ENCODE assay signal across 1 fruit fly cellular context in genomic region chr3R:24295556-24296465, dm6.
TF ChIP-seq lines count a peak whose summit lies in the region.

No protein-coding gene starts in this region.

TF ChIP-seq in whole organism, embryonic, 481 proteins besides CTCF, POLR2A, EP300 and RAD21 (continued from another document and continues in another):
- peak; percentile 52 for TF ChIP-seq ewg (GFP tag; optimal IDR thresholded peaks at IDR 0.05; lab: Kevin White, UChicago)
- 0 out of 3 replicates have a peak, but pooled peaks have one; percentile 52 for TF ChIP-seq CG11560 (tag; IDR thresholded peaks at IDR 0.05; lab: Robert Waterston, UW)
- no peak for TF ChIP-seq Sry-β (GFP tag; optimal IDR thresholded peaks at IDR 0.05; lab: Kevin White, UChicago)
- TF ChIP-seq tna (GFP tag; IDR thresholded peaks at IDR 0.05; lab: Robert Waterston, UW; ENCODE audit: partially characterized antibody): no peak
- peak; percentile 30 to 82 for TF ChIP-seq chif (GFP tag; optimal IDR thresholded peaks at IDR 0.05; lab: Kevin White, UChicago)
- TF ChIP-seq CG6813 (GFP tag; optimal IDR thresholded peaks at IDR 0.05; lab: Kevin White, UChicago): peak; percentile 54
- TF ChIP-seq CG15696 (tag; optimal IDR thresholded peaks at IDR 0.05; lab: Kevin White, UChicago): peak; percentile 88
- peak; percentile 80 for TF ChIP-seq CG8924 (tag; optimal IDR thresholded peaks at IDR 0.05; lab: Kevin White, UChicago)
- TF ChIP-seq CG10267 (tag; optimal IDR thresholded peaks at IDR 0.05; lab: Kevin White, UChicago): peak; percentile 69
- TF ChIP-seq CG8359 (GFP tag; optimal IDR thresholded peaks at IDR 0.05; lab: Kevin White, UChicago; ENCODE audit: borderline replicate concordance): no peak
- peak; percentile 19 for TF ChIP-seq disco-r (GFP tag; optimal IDR thresholded peaks at IDR 0.05; lab: Kevin White, UChicago)
- peak; percentile 28 for TF ChIP-seq CG6654 (GFP tag; optimal IDR thresholded peaks at IDR 0.05; lab: Kevin White, UChicago)
- TF ChIP-seq caup (GFP tag; optimal IDR thresholded peaks at IDR 0.05; lab: Kevin White, UChicago; ENCODE audit: severe bottlenecking): peak; percentile 78
- TF ChIP-seq CG14710 (tag; optimal IDR thresholded peaks at IDR 0.05; lab: Kevin White, UChicago): peak; percentile 67
- TF ChIP-seq CG12744 (GFP tag; optimal IDR thresholded peaks at IDR 0.05; lab: Kevin White, UChicago): peak; percentile 76
- TF ChIP-seq CG34224 (GFP tag; IDR thresholded peaks at IDR 0.05; lab: Robert Waterston, UW; ENCODE audit: partially characterized antibody): no peak
- peak; percentile 97 for TF ChIP-seq corto (GFP tag; optimal IDR thresholded peaks at IDR 0.05; lab: Kevin White, UChicago)
- peak; percentile 45 for TF ChIP-seq crc (GFP tag; optimal IDR thresholded peaks at IDR 0.05; lab: Kevin White, UChicago)
- no peak for TF ChIP-seq pfk (GFP tag; optimal IDR thresholded peaks at IDR 0.05; lab: Kevin White, UChicago)
- TF ChIP-seq ato (GFP tag; IDR thresholded peaks at IDR 0.05; lab: Robert Waterston, UW; ENCODE audit: partially characterized antibody): no peak
- TF ChIP-seq ap (GFP tag; IDR thresholded peaks at IDR 0.05; lab: Robert Waterston, UW): peak; percentile 65; the same call in 1 of the 2 replicates
- TF ChIP-seq CG1529 (GFP tag; optimal IDR thresholded peaks at IDR 0.05; lab: Kevin White, UChicago): peak; percentile 40
- TF ChIP-seq Max (GFP tag; optimal IDR thresholded peaks at IDR 0.05; lab: Kevin White, UChicago): peak; percentile 50
- peak; percentile 64 for TF ChIP-seq sd (tag; optimal IDR thresholded peaks at IDR 0.05; lab: Kevin White, UChicago)
- 0 out of 2 replicates have a peak, but pooled peaks have one; percentile 29 for TF ChIP-seq toy (GFP tag; IDR thresholded peaks at IDR 0.05; lab: Robert Waterston, UW)
- peak; percentile 68; the same call in 2 of the 3 replicates for TF ChIP-seq ase (GFP tag; IDR thresholded peaks at IDR 0.05; lab: Robert Waterston, UW)
- no peak for TF ChIP-seq rib (GFP tag; IDR thresholded peaks at IDR 0.05; lab: Robert Waterston, UW)
- TF ChIP-seq chm (GFP tag; IDR thresholded peaks at IDR 0.05; lab: Robert Waterston, UW): peak; percentile 84
- peak; percentile 65 for TF ChIP-seq CG8388 (GFP tag; optimal IDR thresholded peaks at IDR 0.05; lab: Kevin White, UChicago)
- TF ChIP-seq stwl (tag; optimal IDR thresholded peaks at IDR 0.05; lab: Kevin White, UChicago): peak; percentile 17
- TF ChIP-seq ara (GFP tag; IDR thresholded peaks at IDR 0.05; lab: Robert Waterston, UW): peak; percentile 87
- TF ChIP-seq CG13296 (GFP tag; optimal IDR thresholded peaks at IDR 0.05; lab: Kevin White, UChicago): peak; percentile 66
- peak; percentile 76 for TF ChIP-seq Aef1 (GFP tag; IDR thresholded peaks at IDR 0.05; lab: Robert Waterston, UW)
- TF ChIP-seq nmo (GFP tag; optimal IDR thresholded peaks at IDR 0.05; lab: Kevin White, UChicago): peak; percentile 73
- no peak for TF ChIP-seq Doc3 (GFP tag; IDR thresholded peaks at IDR 0.05; lab: Robert Waterston, UW; ENCODE audit: partially characterized antibody)
- TF ChIP-seq ssp (GFP tag; IDR thresholded peaks at IDR 0.05; lab: Robert Waterston, UW): peak; percentile 46
- peak; percentile 63 for TF ChIP-seq ind (GFP tag; optimal IDR thresholded peaks at IDR 0.05; lab: Kevin White, UChicago)
- TF ChIP-seq CG2116 (GFP tag; optimal IDR thresholded peaks at IDR 0.05; lab: Kevin White, UChicago): peak; percentile 36
- no peak for TF ChIP-seq amos (GFP tag; IDR thresholded peaks at IDR 0.05; lab: Robert Waterston, UW; ENCODE audit: partially characterized antibody)
- peak; percentile 64 for TF ChIP-seq jumu (GFP tag; optimal IDR thresholded peaks at IDR 0.05; lab: Kevin White, UChicago)
- peak; percentile 71 for TF ChIP-seq Six4 (GFP tag; optimal IDR thresholded peaks at IDR 0.05; lab: Kevin White, UChicago)
- TF ChIP-seq Dp (GFP tag; optimal IDR thresholded peaks at IDR 0.05; lab: Kevin White, UChicago): no peak
- peak; percentile 79 for TF ChIP-seq gsb-n (tag; optimal IDR thresholded peaks at IDR 0.05; lab: Kevin White, UChicago)
- peak; percentile 75 for TF ChIP-seq CG9215 (GFP tag; IDR thresholded peaks at IDR 0.05; lab: Robert Waterston, UW)
- peak; percentile 65 for TF ChIP-seq CG6272 (GFP tag; IDR thresholded peaks at IDR 0.05; lab: Robert Waterston, UW)
- TF ChIP-seq fd64A (GFP tag; optimal IDR thresholded peaks at IDR 0.05; lab: Kevin White, UChicago): no peak
- TF ChIP-seq hb (GFP tag; IDR thresholded peaks at IDR 0.05; lab: Robert Waterston, UW; ENCODE audit: partially characterized antibody): no peak
- TF ChIP-seq otp (GFP tag; IDR thresholded peaks at IDR 0.05; lab: Robert Waterston, UW): peak; percentile 78; the same call in 2 of the 3 replicates
- no peak for TF ChIP-seq CG9876 (GFP tag; optimal IDR thresholded peaks at IDR 0.05; lab: Kevin White, UChicago)
- no peak for TF ChIP-seq CG2199 (GFP tag; IDR thresholded peaks at IDR 0.05; lab: Robert Waterston, UW)
- TF ChIP-seq CG12219 (GFP tag; optimal IDR thresholded peaks at IDR 0.05; lab: Kevin White, UChicago): peak; percentile 79
- TF ChIP-seq zf30C (GFP tag; optimal IDR thresholded peaks at IDR 0.05; lab: Kevin White, UChicago): no peak
- peak; percentile 12 for TF ChIP-seq nau (GFP tag; optimal IDR thresholded peaks at IDR 0.05; lab: Kevin White, UChicago)
- TF ChIP-seq run (tag; optimal IDR thresholded peaks at IDR 0.05; lab: Kevin White, UChicago): peak; percentile 18
- peak; percentile 61 for TF ChIP-seq CG31224 (GFP tag; IDR thresholded peaks at IDR 0.05; lab: Robert Waterston, UW)
- peak; percentile 46 for TF ChIP-seq nerfin-1 (tag; optimal IDR thresholded peaks at IDR 0.05; lab: Kevin White, UChicago)
- peak; percentile 90 for TF ChIP-seq Rfx (GFP tag; IDR thresholded peaks at IDR 0.05; lab: Robert Waterston, UW)
- peak; percentile 58 for TF ChIP-seq Optix (GFP tag; IDR thresholded peaks at IDR 0.05; lab: Robert Waterston, UW)
- peak; percentile 72 for TF ChIP-seq zfh2 (GFP tag; optimal IDR thresholded peaks at IDR 0.05; lab: Kevin White, UChicago)
- peak; percentile 76 to 81 for TF ChIP-seq dpn (GFP tag; optimal IDR thresholded peaks at IDR 0.05; lab: Kevin White, UChicago)
- TF ChIP-seq CG2875 (GFP tag; optimal IDR thresholded peaks at IDR 0.05; lab: Kevin White, UChicago): peak; percentile 66
- peak; percentile 63 for TF ChIP-seq Poxn (GFP tag; IDR thresholded peaks at IDR 0.05; lab: Robert Waterston, UW)
- peak; percentile 61 for TF ChIP-seq tup (GFP tag; optimal IDR thresholded peaks at IDR 0.05; lab: Kevin White, UChicago)
- no peak for TF ChIP-seq hbn (GFP tag; IDR thresholded peaks at IDR 0.05; lab: Robert Waterston, UW; ENCODE audit: partially characterized antibody)
- peak; percentile 78 for TF ChIP-seq CG2889 (GFP tag; IDR thresholded peaks at IDR 0.05; lab: Robert Waterston, UW)
- TF ChIP-seq cad (GFP tag; optimal IDR thresholded peaks at IDR 0.05; lab: Kevin White, UChicago): no peak
- peak; percentile 66 for TF ChIP-seq odd (GFP tag; optimal IDR thresholded peaks at IDR 0.05; lab: Kevin White, UChicago)
- peak; percentile 76 for TF ChIP-seq CG11696 (GFP tag; IDR thresholded peaks at IDR 0.05; lab: Robert Waterston, UW)
- TF ChIP-seq Stat92E (GFP tag; optimal IDR thresholded peaks at IDR 0.05; lab: Kevin White, UChicago): no peak
- TF ChIP-seq esg (GFP tag; conservative IDR thresholded peaks at IDR 0.05; lab: Robert Waterston, UW): peak; percentile 75
- peak in 1 of 2 experiments; percentile 7 for TF ChIP-seq crp (GFP tag; optimal IDR thresholded peaks at IDR 0.05; lab: Kevin White, UChicago)
- peak; percentile 41 for TF ChIP-seq pb (GFP tag; optimal IDR thresholded peaks at IDR 0.05; lab: Kevin White, UChicago)
- TF ChIP-seq CG12236 (GFP tag; optimal IDR thresholded peaks at IDR 0.05; lab: Kevin White, UChicago): peak; percentile 22
- peak; percentile 44 for TF ChIP-seq CHES-1-like (GFP tag; optimal IDR thresholded peaks at IDR 0.05; lab: Kevin White, UChicago)
- TF ChIP-seq CG3163 (GFP tag; optimal IDR thresholded peaks at IDR 0.05; lab: Kevin White, UChicago): peak; percentile 34
- peak; percentile 37; the same call in 1 of the 2 replicates for TF ChIP-seq peb (GFP tag; IDR thresholded peaks at IDR 0.05; lab: Robert Waterston, UW)
- TF ChIP-seq CG1603 (tag; optimal IDR thresholded peaks at IDR 0.05; lab: Kevin White, UChicago): peak; percentile 89
- TF ChIP-seq CG4360 (GFP tag; IDR thresholded peaks at IDR 0.05; lab: Robert Waterston, UW): peak; percentile 94
- peak; percentile 49 for TF ChIP-seq CG9437 (GFP tag; optimal IDR thresholded peaks at IDR 0.05; lab: Kevin White, UChicago)
- peak; percentile 48 for TF ChIP-seq repo (GFP tag; optimal IDR thresholded peaks at IDR 0.05; lab: Kevin White, UChicago)
- no peak for TF ChIP-seq Neu2 (GFP tag; optimal IDR thresholded peaks at IDR 0.05; lab: Kevin White, UChicago; ENCODE audit: borderline replicate concordance)
- TF ChIP-seq stc (GFP tag; IDR thresholded peaks at IDR 0.05; lab: Robert Waterston, UW): peak; percentile 75
- TF ChIP-seq CG8765 (GFP tag; IDR thresholded peaks at IDR 0.05; lab: Robert Waterston, UW): peak; percentile 79
- TF ChIP-seq Sin3A (optimal IDR thresholded peaks at IDR 0.05; lab: Kevin White, UChicago): no peak
- TF ChIP-seq MBD-R2 (GFP tag; IDR thresholded peaks at IDR 0.05; lab: Robert Waterston, UW): peak; percentile 61; the same call in 1 of the 2 replicates
- peak; percentile 65 for TF ChIP-seq slp2 (GFP tag; optimal IDR thresholded peaks at IDR 0.05; lab: Kevin White, UChicago)
- TF ChIP-seq CG4404 (GFP tag; IDR thresholded peaks at IDR 0.05; lab: Robert Waterston, UW): peak; percentile 84
- peak; percentile 18 for TF ChIP-seq Hmx (GFP tag; optimal IDR thresholded peaks at IDR 0.05; lab: Kevin White, UChicago)
- peak; percentile 79 for TF ChIP-seq seq (GFP tag; IDR thresholded peaks at IDR 0.05; lab: Robert Waterston, UW)
- TF ChIP-seq Asciz (GFP tag; optimal IDR thresholded peaks at IDR 0.05; lab: Kevin White, UChicago): peak; percentile 52
- TF ChIP-seq CG10543 (GFP tag; optimal IDR thresholded peaks at IDR 0.05; lab: Kevin White, UChicago): peak; percentile 46
- no peak for TF ChIP-seq sna (GFP tag; IDR thresholded peaks at IDR 0.05; lab: Robert Waterston, UW; ENCODE audit: partially characterized antibody)
- no peak for TF ChIP-seq CG2678 (tag; optimal IDR thresholded peaks at IDR 0.05; lab: Kevin White, UChicago)
- peak; percentile 32 for TF ChIP-seq Spps (tag; optimal IDR thresholded peaks at IDR 0.05; lab: Kevin White, UChicago)
- TF ChIP-seq Dref (GFP tag; IDR thresholded peaks at IDR 0.05; lab: Robert Waterston, UW): no peak
- peak; percentile 55; the same call in 1 of the 2 replicates for TF ChIP-seq CG17612 (GFP tag; IDR thresholded peaks at IDR 0.05; lab: Robert Waterston, UW)
- no peak for TF ChIP-seq CG13287 (GFP tag; IDR thresholded peaks at IDR 0.05; lab: Robert Waterston, UW; ENCODE audit: partially characterized antibody)
- TF ChIP-seq CG6175 (GFP tag; IDR thresholded peaks at IDR 0.05; lab: Robert Waterston, UW): peak; percentile 72; the same call in 2 of the 3 replicates
- TF ChIP-seq shn (GFP tag; optimal IDR thresholded peaks at IDR 0.05; lab: Kevin White, UChicago): peak; percentile 27
- TF ChIP-seq sim (GFP tag; IDR thresholded peaks at IDR 0.05; lab: Robert Waterston, UW): no peak
- TF ChIP-seq YL-1 (GFP tag; optimal IDR thresholded peaks at IDR 0.05; lab: Kevin White, UChicago): no peak
- no peak for TF ChIP-seq Dip2 (GFP tag; IDR thresholded peaks at IDR 0.05; lab: Robert Waterston, UW)
- TF ChIP-seq CG10274 (GFP tag; optimal IDR thresholded peaks at IDR 0.05; lab: Kevin White, UChicago): peak; percentile 20
- peak; percentile 44 for TF ChIP-seq kah (GFP tag; optimal IDR thresholded peaks at IDR 0.05; lab: Kevin White, UChicago)
- TF ChIP-seq CG8478 (optimal IDR thresholded peaks at IDR 0.05; lab: Kevin White, UChicago): no peak
- peak; percentile 17; the same call in 1 of the 2 replicates for TF ChIP-seq sens-2 (GFP tag; IDR thresholded peaks at IDR 0.05; lab: Robert Waterston, UW)
- no peak for TF ChIP-seq CG7928 (GFP tag; optimal IDR thresholded peaks at IDR 0.05; lab: Kevin White, UChicago)
- peak; percentile 72 for TF ChIP-seq CG31441 (GFP tag; IDR thresholded peaks at IDR 0.05; lab: Robert Waterston, UW)
- peak; percentile 65 for TF ChIP-seq CG12299 (tag; optimal IDR thresholded peaks at IDR 0.05; lab: Kevin White, UChicago)
- TF ChIP-seq CG3407 (GFP tag; optimal IDR thresholded peaks at IDR 0.05; lab: Kevin White, UChicago): peak; percentile 48
- peak; percentile 45 for TF ChIP-seq her (GFP tag; optimal IDR thresholded peaks at IDR 0.05; lab: Kevin White, UChicago)
- peak; percentile 83 for TF ChIP-seq CG9817 (tag; optimal IDR thresholded peaks at IDR 0.05; lab: Kevin White, UChicago)
- no peak for TF ChIP-seq HLH4C (GFP tag; IDR thresholded peaks at IDR 0.05; lab: Robert Waterston, UW; ENCODE audit: partially characterized antibody)
- peak; percentile 65 for TF ChIP-seq cas (GFP tag; IDR thresholded peaks at IDR 0.05; lab: Robert Waterston, UW)
- peak; percentile 67; the same call in 2 of the 3 replicates for TF ChIP-seq CG7357 (GFP tag; IDR thresholded peaks at IDR 0.05; lab: Robert Waterston, UW)
- TF ChIP-seq CG9797 (GFP tag; optimal IDR thresholded peaks at IDR 0.05; lab: Kevin White, UChicago): no peak
- TF ChIP-seq sob (GFP tag; IDR thresholded peaks at IDR 0.05; lab: Robert Waterston, UW): peak; percentile 80
- peak; percentile 53 for TF ChIP-seq twi (tag; optimal IDR thresholded peaks at IDR 0.05; lab: Kevin White, UChicago)
- no peak for TF ChIP-seq Bgb (GFP tag; IDR thresholded peaks at IDR 0.05; lab: Robert Waterston, UW; ENCODE audit: partially characterized antibody)
- TF ChIP-seq Nf-YB (GFP tag; optimal IDR thresholded peaks at IDR 0.05; lab: Kevin White, UChicago): peak; percentile 44
- peak; percentile 42 for TF ChIP-seq mirr (GFP tag; optimal IDR thresholded peaks at IDR 0.05; lab: Kevin White, UChicago)
- peak; percentile 23 for TF ChIP-seq Hey (tag; optimal IDR thresholded peaks at IDR 0.05; lab: Kevin White, UChicago)
- peak; percentile 56 for TF ChIP-seq Fer2 (tag; optimal IDR thresholded peaks at IDR 0.05; lab: Kevin White, UChicago)
- TF ChIP-seq org-1 (GFP tag; optimal IDR thresholded peaks at IDR 0.05; lab: Kevin White, UChicago): peak; percentile 64
- TF ChIP-seq Ets65A (GFP tag; lab: Kevin White, UChicago): peak; percentile 91
- no peak for TF ChIP-seq CG14860 (GFP tag; IDR thresholded peaks at IDR 0.05; lab: Robert Waterston, UW; ENCODE audit: partially characterized antibody)
- TF ChIP-seq az2 (GFP tag; optimal IDR thresholded peaks at IDR 0.05; lab: Kevin White, UChicago): peak; percentile 75
- peak; percentile 4 for TF ChIP-seq MESR4 (GFP tag; optimal IDR thresholded peaks at IDR 0.05; lab: Kevin White, UChicago)
- TF ChIP-seq slou (GFP tag; optimal IDR thresholded peaks at IDR 0.05; lab: Kevin White, UChicago): peak; percentile 41
